Worm (Caenorhabditis elegans): ENCODE data around the gene ZK105.13.
A peak's percentile ranks its signal among the peaks of the same experiment; 100 is the strongest.

ZK105.13 gene

DNA sequence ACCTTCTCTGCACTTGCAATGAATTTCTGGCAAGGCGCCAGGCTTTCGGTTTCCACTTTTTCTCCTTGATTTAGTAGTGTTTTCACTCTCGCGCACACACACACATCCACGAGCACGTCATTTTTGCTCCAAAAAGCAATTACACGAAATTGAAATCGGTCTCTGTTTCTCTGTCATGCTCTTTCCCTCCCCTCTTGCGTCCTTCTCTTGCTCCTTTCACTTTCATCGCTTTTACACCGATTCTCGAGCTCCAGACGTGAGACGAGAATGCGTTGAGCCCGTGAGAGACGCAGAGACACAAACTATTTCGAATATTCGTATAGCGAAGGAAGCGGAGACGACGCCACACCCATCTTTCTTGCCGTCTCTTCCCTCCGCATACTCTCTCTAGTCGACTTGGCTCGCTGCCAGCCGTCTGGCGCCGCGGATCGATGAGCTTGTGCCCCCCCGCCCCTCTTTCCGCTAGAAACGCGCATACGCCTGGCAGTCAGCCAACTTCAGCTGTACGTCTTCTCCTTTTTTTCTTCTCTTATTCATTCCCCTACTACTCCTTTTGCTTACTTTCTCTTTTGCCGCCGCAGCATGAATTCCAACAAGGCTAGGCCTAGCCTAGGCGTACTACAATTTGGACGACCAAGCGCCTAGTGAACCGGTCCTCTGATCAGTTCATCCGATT, 15.2 kb upstream of the ZK105.13 start:
- TF ChIP-seq ceh-34 (tag; optimal IDR thresholded peaks at IDR 0.05) (peak; percentile 84), ceh-48 (tag; optimal IDR thresholded peaks at IDR 0.05) (peak; percentile 63), ceh-31 (tag; optimal IDR thresholded peaks at IDR 0.05) (peak; percentile 77), ref-2 (tag; optimal IDR thresholded peaks at IDR 0.05) (peak; percentile 11), dve-1 (tag; optimal IDR thresholded peaks at IDR 0.05) (peak; percentile 32), unc-42 (tag; optimal IDR thresholded peaks at IDR 0.05) (peak; percentile 95), ceh-30 (tag; optimal IDR thresholded peaks at IDR 0.05) (no peak), syd-9 (tag; optimal IDR thresholded peaks at IDR 0.05) (peak; percentile 58), dmd-4 (tag; optimal IDR thresholded peaks at IDR 0.05; ENCODE audit: borderline replicate concordance) (peak; percentile 17), ceh-19 (GFP tag; optimal IDR thresholded peaks at IDR 0.05) (peak; percentile 47), tbx-2 (tag; optimal IDR thresholded peaks at IDR 0.05) (peak; percentile 57), che-1 (tag; optimal IDR thresholded peaks at IDR 0.05) (no peak), ceh-14 (tag; optimal IDR thresholded peaks at IDR 0.05) (peak; percentile 92), T23F11.4 (GFP tag; optimal IDR thresholded peaks at IDR 0.05) (peak; percentile 19), rnt-1 (tag; optimal IDR thresholded peaks at IDR 0.05) (peak; percentile 53), lim-6 (tag; optimal IDR thresholded peaks at IDR 0.05) (peak; percentile 87), ceh-18 (tag; optimal IDR thresholded peaks at IDR 0.05) (peak; percentile 97), hlh-8 (tag; optimal IDR thresholded peaks at IDR 0.05) (peak; percentile 31), sox-2 (GFP tag; IDR thresholded peaks at IDR 0.05) (no peak), nfya-1 (tag; optimal IDR thresholded peaks at IDR 0.05) (peak; percentile 82), pqm-1 (tag; optimal IDR thresholded peaks at IDR 0.05) (no peak), ceh-2 (tag; optimal IDR thresholded peaks at IDR 0.05) (peak; percentile 0), unc-3 (GFP tag; conservative IDR thresholded peaks at IDR 0.05) (no peak), unc-3 (tag; optimal IDR thresholded peaks at IDR 0.05) (peak; percentile 51), hlh-13 (GFP tag; optimal IDR thresholded peaks at IDR 0.05) (peak; percentile 29), Y22D7AL.16 (tag; optimal IDR thresholded peaks at IDR 0.05) (no peak), C08G9.2 (tag; optimal IDR thresholded peaks at IDR 0.05) (no peak), fax-1 (tag; optimal IDR thresholded peaks at IDR 0.05) (no peak), unc-55 (GFP tag; optimal IDR thresholded peaks at IDR 0.05) (peak; percentile 20)

- TF ChIP-seq pax-1 (tag; optimal IDR thresholded peaks at IDR 0.05) (no peak), sox-2 (GFP tag; IDR thresholded peaks at IDR 0.05) (no peak), ceh-2 (tag; optimal IDR thresholded peaks at IDR 0.05) (no peak), C08G9.2 (tag; optimal IDR thresholded peaks at IDR 0.05) (no peak), K09A11.1 (tag; optimal IDR thresholded peaks at IDR 0.05; ENCODE audit: insufficient read depth) (no peak), lin-11 (tag; optimal IDR thresholded peaks at IDR 0.05) (no peak), ceh-6 (GFP tag; optimal IDR thresholded peaks at IDR 0.05) (no peak), ama-1 (optimal IDR thresholded peaks at IDR 0.05) (no peak), T23F11.4 (GFP tag; optimal IDR thresholded peaks at IDR 0.05) (no peak), K02D7.2 (tag; optimal IDR thresholded peaks at IDR 0.05) (no peak), mec-3 (tag; optimal IDR thresholded peaks at IDR 0.05; ENCODE audit: borderline replicate concordance) (no peak), dve-1 (tag; optimal IDR thresholded peaks at IDR 0.05) (no peak)
These were observed 14.0 kb upstream of the ZK105.13 start for ce11 chrV:7726927-7727326.

DNA sequence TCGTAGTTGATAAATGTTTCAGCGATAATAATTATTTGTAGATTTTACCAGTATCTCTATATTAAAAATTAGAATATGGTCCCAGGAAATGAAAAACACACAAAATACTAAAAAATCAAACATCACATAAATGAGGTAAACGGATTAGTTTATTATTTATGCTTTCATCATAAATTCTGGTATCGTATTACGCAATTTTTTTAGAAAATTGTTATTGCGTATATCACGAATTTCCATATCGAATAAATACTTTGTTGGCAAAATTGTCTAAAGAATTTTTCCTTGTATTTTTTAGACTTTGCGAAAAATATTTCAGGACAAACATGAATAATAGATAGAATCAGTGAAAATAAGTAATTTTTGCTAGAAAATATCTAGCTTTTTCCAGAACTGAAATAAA, 13.2 kb upstream of the ZK105.13 start:
- TF ChIP-seq che-1 (tag; optimal IDR thresholded peaks at IDR 0.05) (no peak), lim-6 (tag; optimal IDR thresholded peaks at IDR 0.05) (no peak), ahr-1 (tag; optimal IDR thresholded peaks at IDR 0.05) (no peak), pat-9 (tag; optimal IDR thresholded peaks at IDR 0.05) (no peak)
